Worm (Caenorhabditis elegans) whole organism, dauer: Measurements from ENCODE around the gene Y104H12D.2.
"Not testable (repeated sequence)": the region's sequence is repeated elsewhere in the genome, so short reads cannot be mapped to it uniquely, and the experiment has no call there.

Source experiments
- unc-62 ChIP-seq: sonication (generic microtip); optimal IDR thresholded peaks from 2 replicates; lab custom pipeline; 2017; ENCODE audit warnings: missing biosample characterization, missing genetic modification reagents, missing genetic modification characterization

Gene Y104H12D.2

DNA sequence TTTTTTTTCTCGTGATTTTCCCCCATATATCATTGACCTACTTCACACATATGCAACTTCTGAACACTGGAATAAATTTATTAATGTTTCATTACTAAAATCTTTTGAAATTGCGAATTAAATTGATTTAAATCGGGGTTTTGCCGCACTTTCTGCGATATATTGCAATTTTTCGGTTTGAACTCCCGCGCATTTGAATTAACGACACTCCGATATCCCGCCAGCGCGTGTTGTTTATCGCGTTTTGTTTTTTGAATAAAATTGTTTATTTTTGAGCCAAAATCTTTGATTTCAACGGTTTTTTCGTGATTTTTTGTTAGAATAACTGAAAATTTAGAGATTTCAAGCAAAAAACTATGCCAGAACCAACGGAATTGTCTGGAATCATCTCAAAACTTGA lies at the start of gene Y104H12D.2:
Gene Y104H12D.2 (plus strand): TSS at position 340 of the 400 bp plus-strand sequence.
- TF ChIP-seq unc-62 (GFP tag; lab: Kevin White, UChicago): no peak

ce11 chrIV:1136658-1137057 lies 41.2 kb upstream of the Y104H12D.2 start, which contains the start of gene C44B12.6:
Gene C44B12.6, minus strand, starts transcription at chrIV:1136758.
- no peak for TF ChIP-seq unc-62 (GFP tag; lab: Kevin White, UChicago)

DNA sequence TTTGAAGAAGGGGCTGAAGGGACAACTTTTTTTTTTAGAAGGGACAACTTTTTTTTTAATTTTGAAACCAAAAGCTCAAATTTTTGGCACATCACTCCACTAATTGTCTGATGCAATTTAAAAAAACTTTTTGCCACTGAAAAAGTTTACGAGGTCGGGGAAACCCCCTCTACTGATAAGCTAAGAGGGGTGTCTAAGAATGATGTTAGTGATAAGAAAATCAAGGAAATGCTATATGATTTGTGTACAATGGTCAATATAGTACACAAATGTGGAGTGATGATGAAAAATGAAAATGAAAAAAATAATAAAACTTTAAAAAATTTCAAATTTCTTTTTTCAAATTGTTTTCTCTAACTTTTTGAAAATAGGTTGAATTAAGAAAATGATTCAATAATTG lies 30.2 kb upstream of the Y104H12D.2 start:
- no peak for TF ChIP-seq unc-62 (GFP tag; lab: Kevin White, UChicago)

- TF ChIP-seq unc-62 (GFP tag; lab: Kevin White, UChicago): no peak
Observed at ce11 chrIV:1148425-1149151, 29.2 kb upstream of the Y104H12D.2 start.

- no peak for TF ChIP-seq unc-62 (GFP tag; lab: Kevin White, UChicago)
Observed at ce11 chrIV:1155206-1155605, 22.6 kb upstream of the Y104H12D.2 start.

- no peak for TF ChIP-seq unc-62 (GFP tag; lab: Kevin White, UChicago)
Observed at ce11 chrIV:1157928-1158327, 19.9 kb upstream of the Y104H12D.2 start, which contains the start of gene C50A2.3. Gene C50A2.3, minus strand, starts transcription at chrIV:1158028.

ce11 chrIV:1160386-1160785 lies 17.4 kb upstream of the Y104H12D.2 start, which contains the start of gene ets-8:
Gene ets-8, minus strand, starts transcription at chrIV:1160486.
- no peak for TF ChIP-seq unc-62 (GFP tag; lab: Kevin White, UChicago)

ce11 chrIV:1163126-1163525 lies 14.7 kb upstream of the Y104H12D.2 start, which contains the start of gene C50A2.7:
Gene C50A2.7, plus strand, starts transcription at chrIV:1163426.
- TF ChIP-seq unc-62 (GFP tag; lab: Kevin White, UChicago): no peak

ce11 chrIV:1167352-1167751 lies 10.5 kb upstream of the Y104H12D.2 start:
- no peak for TF ChIP-seq unc-62 (GFP tag; lab: Kevin White, UChicago)

ce11 chrIV:1168311-1168965 lies 9.4 kb upstream of the Y104H12D.2 start:
- no peak for TF ChIP-seq unc-62 (GFP tag; lab: Kevin White, UChicago)

DNA sequence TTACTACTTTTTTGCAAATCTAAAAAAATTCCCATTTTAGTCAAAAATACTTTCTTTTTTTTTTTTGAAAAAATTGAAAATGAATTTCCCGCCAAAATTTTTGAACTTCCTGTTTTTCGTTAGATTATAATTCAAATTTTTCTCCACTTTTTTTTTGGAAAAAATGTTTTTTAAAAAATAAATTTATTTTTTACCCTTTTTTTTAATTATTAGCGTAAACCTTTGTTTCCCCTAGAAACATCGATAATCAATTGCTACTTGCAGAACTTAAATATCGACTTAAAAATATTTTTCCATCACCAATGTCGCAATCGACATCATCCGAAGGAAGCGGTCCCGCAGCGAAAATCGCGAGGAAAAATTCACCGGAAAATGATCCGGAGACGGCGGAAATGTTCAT lies 7.4 kb upstream of the Y104H12D.2 start, which contains the start of gene cec-2:
Gene cec-2 (plus strand): TSS at position 301 of the 400 bp plus-strand sequence.
- no peak for TF ChIP-seq unc-62 (GFP tag; lab: Kevin White, UChicago)

DNA sequence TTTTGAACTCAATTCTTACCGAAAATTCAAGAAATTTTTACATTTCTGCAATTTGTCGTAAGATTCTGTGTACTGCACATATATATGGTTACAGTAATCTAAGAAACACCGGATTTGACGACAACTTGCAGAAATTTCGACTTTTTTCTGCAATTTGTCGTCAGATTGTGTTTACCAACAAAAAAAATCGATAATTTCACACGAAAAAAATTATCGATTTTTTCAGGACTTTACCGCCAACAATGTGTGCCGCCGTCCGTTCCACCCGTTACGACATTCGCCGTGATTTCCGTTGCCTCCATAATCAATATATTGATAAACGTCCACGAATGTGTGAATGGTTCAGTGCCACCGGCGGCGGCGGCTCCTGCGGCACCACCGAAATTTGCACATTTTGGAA lies 3.4 kb upstream of the Y104H12D.2 start:
- TF ChIP-seq unc-62 (GFP tag; lab: Kevin White, UChicago): no peak

ce11 chrIV:1176613-1177012 lies 1.2 kb upstream of the Y104H12D.2 start:
- no peak for TF ChIP-seq unc-62 (GFP tag; lab: Kevin White, UChicago)

DNA sequence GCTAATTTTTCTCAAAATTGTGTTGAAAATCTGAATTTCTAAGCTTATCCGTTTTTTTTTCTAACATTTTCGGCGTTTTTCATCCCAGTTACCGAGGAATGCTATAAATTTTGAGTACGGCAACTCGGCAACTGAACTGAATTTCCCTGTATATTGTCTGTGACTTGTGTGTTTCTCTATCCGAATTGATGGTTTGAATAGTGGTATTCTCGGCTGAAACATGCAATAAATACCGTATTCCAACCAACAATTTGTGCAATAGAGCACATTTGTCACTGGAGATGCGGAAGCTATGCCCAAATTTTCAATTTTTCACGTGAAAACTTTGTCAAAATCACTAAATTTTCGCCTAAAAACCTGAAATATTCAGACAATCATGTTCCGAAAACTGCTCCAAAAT lies 4.5 kb downstream of the Y104H12D.2 start, which contains the start of gene rmif-2:
Gene rmif-2 (plus strand): TSS at position 301 of the 400 bp plus-strand sequence.
- not testable (repeated sequence) for TF ChIP-seq unc-62 (GFP tag; lab: Kevin White, UChicago)

ce11 chrIV:1187502-1187901 lies 9.7 kb downstream of the Y104H12D.2 start, which contains the start of gene mdt-20:
Gene mdt-20, plus strand, starts transcription at chrIV:1187802.
- not testable (repeated sequence) for TF ChIP-seq unc-62 (GFP tag; lab: Kevin White, UChicago)

ce11 chrIV:1192765-1193164 lies 14.9 kb downstream of the Y104H12D.2 start, which contains the start of gene spl-3:
Gene spl-3, plus strand, starts transcription at chrIV:1193065.
- no peak for TF ChIP-seq unc-62 (GFP tag; lab: Kevin White, UChicago)
